Worm (Caenorhabditis elegans) whole organism, midembryonic: ENCODE results near the gene acs-5.

ENCODE experiments used
- T22C8.4 ChIP-seq: fragments of 200-800 bp; sonication (Bioruptor generic); IDR thresholded peaks from 2 replicates; pipeline ENCODE4 v1.3.6; 2022; ENCODE audit warnings: missing genetic modification characterization, missing compliant biosample characterization
- cog-1 ChIP-seq: sonication (generic microtip); optimal IDR thresholded peaks from 2 replicates; lab custom pipeline; 2016; ENCODE audit warnings: missing genetic modification characterization, missing compliant biosample characterization
- flt-1 ChIP-seq: fragments of 200-800 bp; sonication (Bioruptor generic); IDR thresholded peaks from 2 replicates; pipeline ENCODE4 v1.3.6; 2022; ENCODE audit warnings: missing genetic modification characterization, missing compliant biosample characterization
- klf-2 ChIP-seq: fragments of 200-800 bp; sonication (Bioruptor generic); conservative IDR thresholded peaks from 2 replicates; pipeline ENCODE4 v1.3.6; 2022; ENCODE audit warnings: missing genetic modification reagents, missing genetic modification characterization, missing compliant biosample characterization
- med-1 ChIP-seq: sonication (generic microtip); optimal IDR thresholded peaks from 2 replicates; lab custom pipeline; 2017; ENCODE audit warnings: missing genetic modification characterization, mild to moderate bottlenecking, missing compliant biosample characterization, antibody characterized with exemption, missing genetic modification reagents; ENCODE audit not compliant: insufficient read depth
- tab-1 ChIP-seq: fragments of 200-800 bp; sonication (Bioruptor generic); IDR thresholded peaks from 2 replicates; pipeline ENCODE4 v1.3.6; 2022; ENCODE audit warnings: missing genetic modification characterization, missing compliant biosample characterization
- ztf-23 ChIP-seq: fragments of 200-800 bp; sonication (Bioruptor generic); IDR thresholded peaks from 2 replicates; pipeline ENCODE4 v1.3.6; 2022; ENCODE audit warnings: missing genetic modification reagents, missing genetic modification characterization, missing compliant biosample characterization

- TF ChIP-seq klf-2 (GFP tag; lab: Robert Waterston, UW) (no peak), T22C8.4 (no peak), ztf-23 (GFP tag; lab: Robert Waterston, UW) (no peak), med-1 (GFP tag; lab: Kevin White, UChicago) (no peak), tab-1 (GFP tag; lab: Robert Waterston, UW) (no peak), flt-1 (GFP tag; lab: Robert Waterston, UW) (no peak), cog-1 (no peak)
Observed at ce11 chrIII:13575610-13576232, 32.4 kb upstream of the acs-5 start, which contains the start of gene osm-7.
